Fruit fly (Drosophila melanogaster): Measurements from ENCODE around the gene AdamTS-B.

Gene AdamTS-B

dm6 chrX:5737676-5738220 is 39.4 kb downstream of the AdamTS-B start, which contains the start of gene Snx27 (continued):
- peak; percentile 37; the same call in 1 of the 3 replicates for TF ChIP-seq CG34422 (GFP tag; IDR thresholded peaks at IDR 0.05)
- peak; percentile 99 for TF ChIP-seq vnd (GFP tag; IDR thresholded peaks at IDR 0.05; ENCODE audit: partially characterized antibody)
- no peak for TF ChIP-seq en (GFP tag; optimal IDR thresholded peaks at IDR 0.05)
- no peak for TF ChIP-seq bigmax (GFP tag; optimal IDR thresholded peaks at IDR 0.05)
- TF ChIP-seq salm (tag; optimal IDR thresholded peaks at IDR 0.05): peak; percentile 17
- no peak for TF ChIP-seq aop (GFP tag; IDR thresholded peaks at IDR 0.05)
- TF ChIP-seq Eip74EF (GFP tag; optimal IDR thresholded peaks at IDR 0.05): peak in 1 of 2 experiments; percentile 23
- peak; percentile 3 to 19 for TF ChIP-seq bsh (GFP tag; optimal IDR thresholded peaks at IDR 0.05)
- TF ChIP-seq ro (GFP tag; IDR thresholded peaks at IDR 0.05): no peak
- TF ChIP-seq esg (GFP tag; conservative IDR thresholded peaks at IDR 0.05): no peak
- TF ChIP-seq klu (GFP tag; IDR thresholded peaks at IDR 0.05): peak; percentile 11
- TF ChIP-seq sqz (GFP tag; optimal IDR thresholded peaks at IDR 0.05): peak; percentile 21
- TF ChIP-seq mam (GFP tag; optimal IDR thresholded peaks at IDR 0.05): peak; percentile 73
- no peak for TF ChIP-seq CG12104 (GFP tag; optimal IDR thresholded peaks at IDR 0.05)
- no peak for TF ChIP-seq Mrtf (GFP tag; IDR thresholded peaks at IDR 0.05)
- TF ChIP-seq Blimp-1 (GFP tag; optimal IDR thresholded peaks at IDR 0.05): peak; percentile 93
- 0 out of 2 replicates have a peak, but pooled peaks have one; percentile 26 for TF ChIP-seq Taf1 (GFP tag; IDR thresholded peaks at IDR 0.05)
- TF ChIP-seq oc (tag; optimal IDR thresholded peaks at IDR 0.05): peak; percentile 47
- peak; percentile 42 for TF ChIP-seq CG30020 (tag; optimal IDR thresholded peaks at IDR 0.05)
- TF ChIP-seq otp (GFP tag; IDR thresholded peaks at IDR 0.05): peak; percentile 9; the same call in 1 of the 3 replicates
- no peak for TF ChIP-seq Spps (tag; optimal IDR thresholded peaks at IDR 0.05)
- TF ChIP-seq BEAF-32 (GFP tag; optimal IDR thresholded peaks at IDR 0.05): peak; percentile 100
- peak; percentile 78 for TF ChIP-seq Jarid2 (GFP tag; optimal IDR thresholded peaks at IDR 0.05)
- TF ChIP-seq kah (GFP tag; optimal IDR thresholded peaks at IDR 0.05): no peak
- TF ChIP-seq sens (GFP tag): peak; percentile 89
- peak; percentile 99 for TF ChIP-seq chinmo (GFP tag; IDR thresholded peaks at IDR 0.05; ENCODE audit: partially characterized antibody)
- TF ChIP-seq CG11723 (GFP tag; optimal IDR thresholded peaks at IDR 0.05): peak; percentile 3
- no peak for TF ChIP-seq CG31388 (GFP tag; optimal IDR thresholded peaks at IDR 0.05)
- TF ChIP-seq B-H2 (GFP tag; optimal IDR thresholded peaks at IDR 0.05): peak; percentile 50
- TF ChIP-seq MESR4 (GFP tag; optimal IDR thresholded peaks at IDR 0.05): peak; percentile 76
- TF ChIP-seq D19B (GFP tag; optimal IDR thresholded peaks at IDR 0.05): no peak
- no peak for TF ChIP-seq dmrt99B (tag; optimal IDR thresholded peaks at IDR 0.05)
- peak; percentile 99 for TF ChIP-seq pzg (GFP tag; optimal IDR thresholded peaks at IDR 0.05)
- peak; percentile 4 for TF ChIP-seq Nf-YB (GFP tag; optimal IDR thresholded peaks at IDR 0.05)
- TF ChIP-seq dati (GFP tag; IDR thresholded peaks at IDR 0.05): no peak
- peak; percentile 54 for TF ChIP-seq NfI (GFP tag; optimal IDR thresholded peaks at IDR 0.05)
- TF ChIP-seq Drgx (GFP tag; IDR thresholded peaks at IDR 0.05): no peak
- TF ChIP-seq CG14014 (GFP tag; IDR thresholded peaks at IDR 0.05): no peak; the same call in 1 of the 2 replicates
- peak; percentile 99 for TF ChIP-seq Dref (GFP tag; IDR thresholded peaks at IDR 0.05)
- no peak for TF ChIP-seq gcm2 (GFP tag; optimal IDR thresholded peaks at IDR 0.05)
- peak; percentile 100 for TF ChIP-seq CG13287 (GFP tag; IDR thresholded peaks at IDR 0.05; ENCODE audit: partially characterized antibody)
- TF ChIP-seq CG10366 (GFP tag; IDR thresholded peaks at IDR 0.05): peak; percentile 22; the same call in 1 of the 2 replicates
- no peak for TF ChIP-seq pnt (GFP tag; optimal IDR thresholded peaks at IDR 0.05)
- TF ChIP-seq CG14710 (tag; optimal IDR thresholded peaks at IDR 0.05): peak; percentile 66
- TF ChIP-seq psq (GFP tag; optimal IDR thresholded peaks at IDR 0.05): no peak
- peak; percentile 7 for TF ChIP-seq CG10209 (GFP tag; optimal IDR thresholded peaks at IDR 0.05)
- no peak for TF ChIP-seq CG13775 (GFP tag; optimal IDR thresholded peaks at IDR 0.05)
- TF ChIP-seq inv (GFP tag; IDR thresholded peaks at IDR 0.05; ENCODE audit: partially characterized antibody): peak; percentile 99
- TF ChIP-seq CG10462 (GFP tag; optimal IDR thresholded peaks at IDR 0.05): no peak
